Worm (Caenorhabditis elegans) whole organism, L1 larva: ENCODE data around the gene Y32B12B.4.

Source experiments
- Y116A8C.19 ChIP-seq: sonication (generic microtip); optimal IDR thresholded peaks from 2 replicates; lab custom pipeline; 2016; ENCODE audit warnings: missing compliant biosample characterization, missing genetic modification characterization, borderline replicate concordance
- dpl-1 ChIP-seq, 3 experiments: fragments of 150-350 bp in 2 of 3; sonication (generic microtip) in 1 of 3; optimal IDR thresholded peaks; 2 replicates each; lab custom pipeline; 2014 to 2017; ENCODE audit warnings: missing biosample characterization in 3 of 3, missing genetic modification characterization in 3 of 3, missing genetic modification reagents in 3 of 3
- lin-15B ChIP-seq: fragments of 150-350 bp; sonication (generic microtip); optimal IDR thresholded peaks from 3 replicates; lab custom pipeline; 2014; ENCODE audit warnings: missing biosample characterization, missing genetic modification characterization
- mef-2 ChIP-seq: fragments of 150-350 bp; optimal IDR thresholded peaks from 2 replicates; lab custom pipeline; 2014; ENCODE audit warnings: missing biosample characterization, missing genetic modification characterization

DNA sequence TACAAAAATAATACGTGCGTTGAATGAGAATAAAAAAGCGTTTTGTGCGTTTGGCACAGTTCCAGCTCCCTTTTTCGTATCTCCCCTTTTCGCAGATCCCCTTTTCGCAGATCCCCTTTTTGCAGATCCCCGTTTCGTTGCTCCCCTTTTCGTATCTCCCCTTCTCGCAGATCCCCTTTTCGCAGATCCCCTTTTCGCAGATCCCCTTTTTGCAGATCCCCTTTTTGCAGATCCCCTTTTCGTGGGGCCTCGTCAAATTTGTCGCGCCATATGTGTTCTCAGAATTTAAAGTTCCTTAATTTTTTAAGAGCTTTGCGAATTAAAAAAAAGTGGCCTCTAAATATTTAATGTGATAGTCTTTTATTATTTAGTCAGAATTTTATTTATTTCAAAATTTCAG, at the start of gene Y32B12B.4:
- TF ChIP-seq dpl-1 (GFP tag; optimal IDR thresholded peaks at IDR 0.05; lab: Kevin White, UChicago), result no peak
- TF ChIP-seq lin-15B (tag; lab: Kevin White, UChicago), result no peak
- no peak for TF ChIP-seq Y116A8C.19 (tag; lab: Kevin White, UChicago)
- TF ChIP-seq mef-2 (tag; lab: Kevin White, UChicago), result no peak
